Worm (Caenorhabditis elegans): ENCODE measurements around the gene mif-1.

ce11 chrIII:11829585-11830195 is 18.3 kb upstream of the mif-1 start:
- no peak for TF ChIP-seq lin-35 (GFP tag; optimal IDR thresholded peaks at IDR 0.05)
- TF ChIP-seq ama-1 (optimal IDR thresholded peaks at IDR 0.05) = no peak
- no peak for TF ChIP-seq zag-1 (tag; optimal IDR thresholded peaks at IDR 0.05)
- TF ChIP-seq aly-2 (tag; optimal IDR thresholded peaks at IDR 0.05) = no peak

All from whole organism, L1 larva.